Worm (Caenorhabditis elegans) whole organism, L4 larva: ENCODE data around the gene inso-1.

Experiments
- F26F4.8 ChIP-seq: fragments of 200-800 bp; sonication (Bioruptor generic); conservative IDR thresholded peaks from 2 replicates; pipeline ENCODE4 v1.3.6; 2022; ENCODE audit warnings: missing genetic modification characterization, missing compliant biosample characterization
- F49E8.2 ChIP-seq: sonication (generic microtip); optimal IDR thresholded peaks from 2 replicates; lab custom pipeline; 2016; ENCODE audit warnings: missing compliant biosample characterization, mild to moderate bottlenecking, missing genetic modification characterization, borderline replicate concordance
- R02D3.7 ChIP-seq: fragments of 150-350 bp; sonication (generic microtip); optimal IDR thresholded peaks from 3 replicates; lab custom pipeline; 2014; ENCODE audit warnings: missing biosample characterization, missing genetic modification characterization
- Y48G9A.11 ChIP-seq: fragments of 200-800 bp; sonication (Bioruptor generic); IDR thresholded peaks from 2 replicates; pipeline ENCODE4 v1.3.6; 2022; ENCODE audit warnings: missing genetic modification reagents, missing genetic modification characterization, missing compliant biosample characterization
- Y75B8A.6 ChIP-seq: fragments of 200-800 bp; sonication (Bioruptor generic); IDR thresholded peaks from 2 replicates; pipeline ENCODE4 v1.3.6; 2022; ENCODE audit warnings: missing genetic modification reagents, missing genetic modification characterization, missing compliant biosample characterization
- ZK337.2 ChIP-seq: fragments of 200-800 bp; sonication (Bioruptor generic); IDR thresholded peaks from 2 replicates; pipeline ENCODE4 v1.3.6; 2022; ENCODE audit warnings: missing genetic modification reagents, missing genetic modification characterization, missing compliant biosample characterization
- ZK546.5 ChIP-seq, 2 experiments: sonication (generic microtip); optimal IDR thresholded peaks; 2 replicates each; lab custom pipeline; 2017; ENCODE audit warnings: missing biosample characterization in 2 of 2, missing genetic modification characterization in 2 of 2
- aha-1 ChIP-seq: fragments of 150-350 bp; peaks from one replicate; lab custom pipeline; 2014; ENCODE audit warnings: missing biosample characterization, missing genetic modification characterization
- ama-1 ChIP-seq: fragments of 150-350 bp; optimal IDR thresholded peaks from 2 replicates; lab custom pipeline; 2014; ENCODE audit warnings: inconsistent platforms, mixed read lengths
- arid-1 ChIP-seq: fragments of 200-800 bp; sonication (Bioruptor generic); conservative IDR thresholded peaks from 2 replicates; pipeline ENCODE4 v1.3.6; 2022; ENCODE audit warnings: missing genetic modification reagents, missing genetic modification characterization, missing compliant biosample characterization
- ceh-20 ChIP-seq: fragments of 200-800 bp; sonication (Bioruptor generic); IDR thresholded peaks from 2 replicates; pipeline ENCODE4 v1.3.6; 2022; ENCODE audit warnings: missing genetic modification reagents, missing genetic modification characterization, missing compliant biosample characterization
- ceh-32 ChIP-seq: sonication (generic microtip); optimal IDR thresholded peaks from 2 replicates; lab custom pipeline; 2016; ENCODE audit warnings: mild to moderate bottlenecking, missing genetic modification characterization, missing compliant biosample characterization; ENCODE audit not compliant: poor library complexity
- ceh-62 ChIP-seq: sonication (generic microtip); optimal IDR thresholded peaks from 2 replicates; lab custom pipeline; 2017; ENCODE audit warnings: missing biosample characterization, missing genetic modification characterization
- ctbp-1 ChIP-seq: fragments of 200-800 bp; sonication (Bioruptor generic); IDR thresholded peaks from 2 replicates; pipeline ENCODE4 v1.3.6; 2022; ENCODE audit warnings: missing genetic modification reagents, missing genetic modification characterization, missing compliant biosample characterization
- daf-19 ChIP-seq: fragments of 200-800 bp; sonication (Bioruptor generic); conservative IDR thresholded peaks from 2 replicates; pipeline ENCODE4 v1.3.6; 2022; ENCODE audit warnings: missing genetic modification characterization, missing compliant biosample characterization
- daf-8 ChIP-seq: fragments of 200-800 bp; sonication (Bioruptor generic); IDR thresholded peaks from 2 replicates; pipeline ENCODE4 v1.3.6; 2022; ENCODE audit warnings: missing genetic modification characterization, missing compliant biosample characterization
- dmd-9 ChIP-seq: fragments of 200-800 bp; sonication (Bioruptor generic); IDR thresholded peaks from 2 replicates; pipeline ENCODE4 v1.3.6; 2022; ENCODE audit warnings: missing genetic modification reagents, missing genetic modification characterization, missing compliant biosample characterization
- duxl-1 ChIP-seq: sonication (generic microtip); optimal IDR thresholded peaks from 2 replicates; lab custom pipeline; 2016; ENCODE audit warnings: mild to moderate bottlenecking, missing genetic modification characterization, moderate library complexity, missing compliant biosample characterization; ENCODE audit not compliant: poor library complexity
- dve-1 ChIP-seq: sonication (generic microtip); optimal IDR thresholded peaks from 2 replicates; lab custom pipeline; 2017; ENCODE audit warnings: antibody characterized with exemption, mild to moderate bottlenecking, missing genetic modification characterization, missing compliant biosample characterization; ENCODE audit not compliant: insufficient read depth
- egl-27 ChIP-seq: sonication (generic microtip); optimal IDR thresholded peaks from 3 replicates; lab custom pipeline; 2017; ENCODE audit warnings: missing biosample characterization, missing genetic modification reagents, missing genetic modification characterization
- fos-1 ChIP-seq: fragments of 150-350 bp; optimal IDR thresholded peaks from 2 replicates; lab custom pipeline; 2014; ENCODE audit warnings: missing biosample characterization, missing genetic modification characterization
- hmg-1.1 ChIP-seq: fragments of 200-800 bp; sonication (Bioruptor generic); IDR thresholded peaks from 2 replicates; pipeline ENCODE4 v1.3.6; 2022; ENCODE audit warnings: missing genetic modification reagents, missing genetic modification characterization, missing compliant biosample characterization
- jun-1 ChIP-seq: fragments of 150-350 bp; optimal IDR thresholded peaks from 2 replicates; lab custom pipeline; 2014; ENCODE audit warnings: missing biosample characterization, missing genetic modification reagents, missing genetic modification characterization
- lin-1 ChIP-seq: fragments of 200-800 bp; sonication (Bioruptor generic); IDR thresholded peaks from 2 replicates; pipeline ENCODE4 v1.3.6; 2022; ENCODE audit warnings: missing genetic modification reagents, missing genetic modification characterization, missing compliant biosample characterization
- lin-29 ChIP-seq: fragments of 200-800 bp; sonication (Bioruptor generic); IDR thresholded peaks from 2 replicates; pipeline ENCODE4 v1.3.6; 2022; ENCODE audit warnings: missing genetic modification reagents, missing genetic modification characterization, missing compliant biosample characterization
- lin-38 ChIP-seq: fragments of 200-800 bp; sonication (Bioruptor generic); IDR thresholded peaks from 2 replicates; pipeline ENCODE4 v1.3.6; 2022; ENCODE audit warnings: missing genetic modification reagents, missing genetic modification characterization, missing compliant biosample characterization
- lin-39 ChIP-seq: fragments of 150-350 bp; optimal IDR thresholded peaks from 2 replicates; lab custom pipeline; 2014; ENCODE audit warnings: missing biosample characterization, missing genetic modification reagents, missing genetic modification characterization
- mep-1 ChIP-seq: fragments of 150-350 bp; sonication (generic microtip); optimal IDR thresholded peaks from 3 replicates; lab custom pipeline; 2014; ENCODE audit warnings: missing biosample characterization, missing genetic modification characterization
- mes-2 ChIP-seq: sonication (generic microtip); optimal IDR thresholded peaks from 2 replicates; lab custom pipeline; 2016; ENCODE audit warnings: missing genotype, mild to moderate bottlenecking, missing genetic modification characterization, missing compliant biosample characterization; ENCODE audit not compliant: poor library complexity, severe bottlenecking
- nhr-102 ChIP-seq: sonication (generic microtip); optimal IDR thresholded peaks from 2 replicates; lab custom pipeline; 2016; ENCODE audit warnings: mild to moderate bottlenecking, missing genetic modification characterization, moderate library complexity, missing compliant biosample characterization
- nhr-11 ChIP-seq: fragments of 150-350 bp; optimal IDR thresholded peaks from 2 replicates; lab custom pipeline; 2014; ENCODE audit warnings: missing biosample characterization, missing genetic modification characterization
- nhr-111 ChIP-seq: fragments of 200-800 bp; sonication (Bioruptor generic); optimal IDR thresholded peaks from 2 replicates; lab custom pipeline; 2018; ENCODE audit warnings: mild to moderate bottlenecking, missing genetic modification characterization, missing compliant biosample characterization
- nhr-237 ChIP-seq: sonication (generic microtip); optimal IDR thresholded peaks from 2 replicates; lab custom pipeline; 2017; ENCODE audit warnings: missing biosample characterization, missing genetic modification characterization
- nhr-6 ChIP-seq: fragments of 150-350 bp; optimal IDR thresholded peaks from 2 replicates; lab custom pipeline; 2014; ENCODE audit warnings: missing biosample characterization, missing genetic modification characterization
- nhr-77 ChIP-seq: fragments of 150-350 bp; optimal IDR thresholded peaks from 2 replicates; lab custom pipeline; 2014; ENCODE audit warnings: missing biosample characterization, missing genetic modification characterization
- pha-4 ChIP-seq, 2 experiments: fragments of 150-350 bp in 1 of 2; fragments of 200-800 bp in 1 of 2; sonication (Bioruptor generic) in 1 of 2; IDR thresholded peaks in 1 of 2; optimal IDR thresholded peaks in 1 of 2; 2 replicates each; pipeline versions ENCODE4 v1.3.6 to Lab custom; 2014 to 2022; ENCODE audit warnings: missing genetic modification characterization in 2 of 2, missing genetic modification reagents in 2 of 2, missing biosample characterization in 1 of 2, missing compliant biosample characterization in 1 of 2
- php-3 ChIP-seq: fragments of 200-800 bp; sonication (Bioruptor generic); IDR thresholded peaks from 2 replicates; pipeline ENCODE4 v1.3.6; 2022; ENCODE audit warnings: missing genetic modification reagents, missing genetic modification characterization, missing compliant biosample characterization
- pqm-1 ChIP-seq: sonication (generic microtip); optimal IDR thresholded peaks from 2 replicates; lab custom pipeline; 2017; ENCODE audit warnings: missing biosample characterization, missing genetic modification characterization
- set-16 ChIP-seq: fragments of 200-800 bp; sonication (Bioruptor generic); IDR thresholded peaks from 2 replicates; pipeline ENCODE4 v1.3.6; 2022; ENCODE audit warnings: missing genetic modification reagents, missing genetic modification characterization, missing compliant biosample characterization
- skn-1 ChIP-seq: fragments of 150-350 bp; optimal IDR thresholded peaks from 2 replicates; lab custom pipeline; 2014; ENCODE audit warnings: missing biosample characterization, missing genetic modification characterization
- spr-1 ChIP-seq: sonication (generic microtip); optimal IDR thresholded peaks from 2 replicates; lab custom pipeline; 2016; ENCODE audit warnings: mild to moderate bottlenecking, missing genetic modification characterization, missing compliant biosample characterization
- spr-3 ChIP-seq: fragments of 200-800 bp; sonication (Bioruptor generic); optimal IDR thresholded peaks from 2 replicates; lab custom pipeline; 2018; ENCODE audit warnings: mild to moderate bottlenecking, missing genetic modification characterization, missing compliant biosample characterization
- tag-97 ChIP-seq: fragments of 200-800 bp; sonication (Bioruptor generic); IDR thresholded peaks from 2 replicates; pipeline ENCODE4 v1.3.6; 2022; ENCODE audit warnings: missing genetic modification characterization, missing compliant biosample characterization
- tra-1 ChIP-seq: fragments of 200-800 bp; sonication (Bioruptor generic); IDR thresholded peaks from 2 replicates; pipeline ENCODE4 v1.3.6; 2022; ENCODE audit warnings: missing genetic modification reagents, missing genetic modification characterization, missing compliant biosample characterization
- vab-7 ChIP-seq: fragments of 200-800 bp; sonication (Bioruptor generic); IDR thresholded peaks from 2 replicates; pipeline ENCODE4 v1.3.6; 2022; ENCODE audit warnings: missing genetic modification reagents, missing genetic modification characterization, missing compliant biosample characterization
- zip-2 ChIP-seq: fragments of 150-350 bp; optimal IDR thresholded peaks from 2 replicates; lab custom pipeline; 2014; ENCODE audit warnings: missing biosample characterization, missing genetic modification characterization
- ztf-11 ChIP-seq: fragments of 150-350 bp; optimal IDR thresholded peaks from 2 replicates; lab custom pipeline; 2014; ENCODE audit warnings: missing biosample characterization, missing genetic modification characterization

Gene inso-1

ce11 chrX:1337834-1338233 lies 37.9 kb downstream of the inso-1 start (continued):
- no peak for TF ChIP-seq fos-1 (tag; lab: Kevin White, UChicago)
- TF ChIP-seq set-16 (GFP tag; lab: Robert Waterston, UW): no peak
- TF ChIP-seq tra-1 (GFP tag; lab: Robert Waterston, UW): no peak
- TF ChIP-seq spr-3: no peak
- TF ChIP-seq nhr-102 (tag; lab: Kevin White, UChicago): no peak
- no peak for TF ChIP-seq daf-19
- TF ChIP-seq nhr-237 (tag; lab: Kevin White, UChicago): no peak
- 0 out of 2 replicates have a peak, but pooled peaks have one; percentile 20 for TF ChIP-seq lin-1 (GFP tag; lab: Robert Waterston, UW)
- no peak for TF ChIP-seq tag-97 (GFP tag; lab: Robert Waterston, UW)

ce11 chrX:1338906-1339673 lies 39.1 kb downstream of the inso-1 start:
- no peak for TF ChIP-seq ZK337.2 (GFP tag; lab: Robert Waterston, UW)
- no peak for TF ChIP-seq ceh-62 (tag; lab: Kevin White, UChicago)
- peak; percentile 51 for TF ChIP-seq mep-1 (tag; lab: Kevin White, UChicago)
- no peak for TF ChIP-seq zip-2 (tag; lab: Kevin White, UChicago)
- no peak for TF ChIP-seq nhr-6
- TF ChIP-seq ZK546.5 (tag; optimal IDR thresholded peaks at IDR 0.05; lab: Kevin White, UChicago): no peak
- no peak for TF ChIP-seq pha-4 (GFP tag; IDR thresholded peaks at IDR 0.05; lab: Robert Waterston, UW)
- TF ChIP-seq pha-4 (tag; optimal IDR thresholded peaks at IDR 0.05; lab: Kevin White, UChicago): no peak
- no peak for TF ChIP-seq egl-27 (tag; lab: Kevin White, UChicago)
- TF ChIP-seq nhr-111: no peak
- TF ChIP-seq lin-39 (tag; lab: Kevin White, UChicago): no peak
- no peak for TF ChIP-seq pqm-1 (tag; lab: Kevin White, UChicago)
- peak; percentile 51 for TF ChIP-seq mes-2 (tag; lab: Kevin White, UChicago)
- no peak for TF ChIP-seq lin-1 (GFP tag; lab: Robert Waterston, UW)
- no peak for TF ChIP-seq lin-29 (GFP tag; lab: Robert Waterston, UW)
- no peak for TF ChIP-seq vab-7
- no peak for TF ChIP-seq F26F4.8
- TF ChIP-seq nhr-102 (tag; lab: Kevin White, UChicago): peak; percentile 39
- TF ChIP-seq hmg-1.1 (GFP tag; lab: Robert Waterston, UW): 0 out of 2 replicates have a peak, but pooled peaks have one; percentile 21
- no peak for TF ChIP-seq R02D3.7 (tag; lab: Kevin White, UChicago)
- TF ChIP-seq lin-38: 0 out of 2 replicates have a peak, but pooled peaks have one; percentile 11
- TF ChIP-seq ama-1 (lab: Kevin White, UChicago): no peak
- TF ChIP-seq ceh-20: no peak
- no peak for TF ChIP-seq aha-1 (tag; lab: Kevin White, UChicago)
- no peak for TF ChIP-seq daf-19
- no peak for TF ChIP-seq nhr-11 (tag; lab: Kevin White, UChicago)
- TF ChIP-seq jun-1: peak; percentile 19
- no peak for TF ChIP-seq ztf-11 (tag; lab: Kevin White, UChicago)
- TF ChIP-seq spr-3: no peak
- no peak for TF ChIP-seq ctbp-1 (GFP tag; lab: Robert Waterston, UW)
- no peak for TF ChIP-seq dmd-9
- no peak for TF ChIP-seq spr-1 (tag; lab: Kevin White, UChicago)
- no peak for TF ChIP-seq Y48G9A.11
- no peak for TF ChIP-seq arid-1 (GFP tag; lab: Robert Waterston, UW)
- no peak for TF ChIP-seq skn-1
- no peak for TF ChIP-seq F49E8.2 (tag; lab: Kevin White, UChicago)
- no peak for TF ChIP-seq nhr-77
- peak; percentile 72 for TF ChIP-seq duxl-1 (tag; lab: Kevin White, UChicago)
- TF ChIP-seq php-3 (GFP tag; lab: Robert Waterston, UW): no peak
- no peak for TF ChIP-seq daf-8 (GFP tag; lab: Robert Waterston, UW)
- TF ChIP-seq ceh-32 (tag; lab: Kevin White, UChicago): no peak
- peak; percentile 19 for TF ChIP-seq dve-1 (tag; lab: Kevin White, UChicago)
- TF ChIP-seq fos-1 (tag; lab: Kevin White, UChicago): no peak
- no peak for TF ChIP-seq Y75B8A.6
